Worm (Caenorhabditis elegans) whole organism, midembryonic: Measurements from ENCODE around the gene srsx-33.

Experiments used
- T22C8.4 ChIP-seq: fragments of 200-800 bp; sonication (Bioruptor generic); IDR thresholded peaks from 2 replicates; pipeline ENCODE4 v1.3.6; 2022; ENCODE audit warnings: missing genetic modification characterization, missing compliant biosample characterization
- flt-1 ChIP-seq: fragments of 200-800 bp; sonication (Bioruptor generic); IDR thresholded peaks from 2 replicates; pipeline ENCODE4 v1.3.6; 2022; ENCODE audit warnings: missing genetic modification characterization, missing compliant biosample characterization
- klf-2 ChIP-seq: fragments of 200-800 bp; sonication (Bioruptor generic); conservative IDR thresholded peaks from 2 replicates; pipeline ENCODE4 v1.3.6; 2022; ENCODE audit warnings: missing genetic modification reagents, missing genetic modification characterization, missing compliant biosample characterization
- med-1 ChIP-seq: sonication (generic microtip); optimal IDR thresholded peaks from 2 replicates; lab custom pipeline; 2017; ENCODE audit warnings: missing genetic modification characterization, mild to moderate bottlenecking, missing compliant biosample characterization, antibody characterized with exemption, missing genetic modification reagents; ENCODE audit not compliant: insufficient read depth
- ref-1 ChIP-seq: fragments of 200-800 bp; sonication (Bioruptor generic); conservative IDR thresholded peaks from 2 replicates; pipeline ENCODE4 v1.3.6; 2022; ENCODE audit warnings: missing genetic modification reagents, missing genetic modification characterization, missing compliant biosample characterization
- tab-1 ChIP-seq: fragments of 200-800 bp; sonication (Bioruptor generic); IDR thresholded peaks from 2 replicates; pipeline ENCODE4 v1.3.6; 2022; ENCODE audit warnings: missing genetic modification characterization, missing compliant biosample characterization
- ztf-23 ChIP-seq: fragments of 200-800 bp; sonication (Bioruptor generic); IDR thresholded peaks from 2 replicates; pipeline ENCODE4 v1.3.6; 2022; ENCODE audit warnings: missing genetic modification reagents, missing genetic modification characterization, missing compliant biosample characterization
- ztf-29 ChIP-seq: fragments of 200-800 bp; sonication (Bioruptor generic); IDR thresholded peaks from 2 replicates; pipeline ENCODE4 v1.3.6; 2022; ENCODE audit warnings: missing genetic modification reagents, missing genetic modification characterization, missing compliant biosample characterization

ce11 chrV:11254980-11255379, 2.7 kb upstream of the srsx-33 start, which contains the start of gene srsx-31:
- TF ChIP-seq T22C8.4 (GFP tag; lab: Robert Waterston, UW) (no peak), ztf-23 (GFP tag; lab: Robert Waterston, UW) (no peak), ztf-29 (GFP tag; lab: Robert Waterston, UW) (no peak), flt-1 (no peak), ref-1 (GFP tag; lab: Robert Waterston, UW) (no peak), tab-1 (GFP tag; lab: Robert Waterston, UW) (no peak), klf-2 (no peak), med-1 (GFP tag; lab: Kevin White, UChicago) (no peak)
